Worm (Caenorhabditis elegans): ENCODE measurements around the gene str-33.

- TF ChIP-seq pqm-1 (tag; optimal IDR thresholded peaks at IDR 0.05) (no peak), nhr-11 (tag; optimal IDR thresholded peaks at IDR 0.05) (no peak), nhr-28 (tag; optimal IDR thresholded peaks at IDR 0.05) (no peak), snpc-4 (tag; optimal IDR thresholded peaks at IDR 0.05) (no peak), mdl-1 (tag; optimal IDR thresholded peaks at IDR 0.05) (no peak), Y116A8C.19 (tag; optimal IDR thresholded peaks at IDR 0.05; ENCODE audit: borderline replicate concordance) (no peak), nhr-19 (GFP tag; conservative IDR thresholded peaks at IDR 0.05) (no peak)
Measured at ce11 chrV:2722555-2722954, 5.8 kb upstream of the str-33 start, which contains the start of gene srg-60.

Data from whole organism, L1 larva.